Fruit fly (Drosophila melanogaster): ENCODE results near the gene Rtel1.

Gene Rtel1

DNA sequence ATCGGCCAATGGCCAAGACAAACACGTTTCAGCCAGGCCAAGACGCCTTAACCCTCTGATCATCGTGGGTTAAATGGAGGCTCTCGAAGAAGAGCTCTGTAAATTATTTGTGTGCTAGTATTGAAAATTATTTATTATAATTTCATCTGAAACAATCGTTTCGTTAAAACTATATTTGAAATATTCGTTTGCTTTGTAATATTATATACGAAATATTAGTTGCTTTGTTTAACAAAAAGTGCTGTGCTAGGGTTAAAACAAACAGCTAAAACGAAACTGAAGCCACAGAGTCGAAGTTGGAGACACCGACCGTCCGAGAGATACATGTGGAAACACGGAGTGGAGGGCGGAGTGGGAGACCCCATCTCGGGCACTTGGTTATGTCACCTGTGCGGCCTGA lies 39.0 kb downstream of the Rtel1 start:
- TF ChIP-seq fru (GFP tag; optimal IDR thresholded peaks at IDR 0.05) (peak; percentile 78), Sp1 (GFP tag; optimal IDR thresholded peaks at IDR 0.05) (peak; percentile 74), psq (GFP tag; optimal IDR thresholded peaks at IDR 0.05) (peak; percentile 65), lola (GFP tag; optimal IDR thresholded peaks at IDR 0.05) (no peak), h (GFP tag; optimal IDR thresholded peaks at IDR 0.05) (peak; percentile 84), ey (GFP tag; optimal IDR thresholded peaks at IDR 0.05) (peak; percentile 73), Jra (GFP tag; optimal IDR thresholded peaks at IDR 0.05) (peak; percentile 11), brk (GFP tag; optimal IDR thresholded peaks at IDR 0.05) (peak; percentile 19), foxo (GFP tag; optimal IDR thresholded peaks at IDR 0.05) (peak in 1 of 2 experiments; percentile 69), br (GFP tag; optimal IDR thresholded peaks at IDR 0.05) (peak; percentile 60), woc (GFP tag; optimal IDR thresholded peaks at IDR 0.05) (peak; percentile 49), Hr83 (GFP tag; optimal IDR thresholded peaks at IDR 0.05; ENCODE audit: poor library complexity, severe bottlenecking) (no peak), sage (GFP tag; optimal IDR thresholded peaks at IDR 0.05) (no peak), HLH106 (tag; optimal IDR thresholded peaks at IDR 0.05) (peak; percentile 66), Rel (GFP tag; optimal IDR thresholded peaks at IDR 0.05) (peak; percentile 24), Rel (tag; optimal IDR thresholded peaks at IDR 0.05) (no peak), Hnf4 (GFP tag; optimal IDR thresholded peaks at IDR 0.05) (peak; percentile 68), OdsH (GFP tag; optimal IDR thresholded peaks at IDR 0.05) (peak; percentile 81), CG32264 (GFP tag; optimal IDR thresholded peaks at IDR 0.05) (no peak), rgr (GFP tag; optimal IDR thresholded peaks at IDR 0.05) (peak; percentile 81)

DNA sequence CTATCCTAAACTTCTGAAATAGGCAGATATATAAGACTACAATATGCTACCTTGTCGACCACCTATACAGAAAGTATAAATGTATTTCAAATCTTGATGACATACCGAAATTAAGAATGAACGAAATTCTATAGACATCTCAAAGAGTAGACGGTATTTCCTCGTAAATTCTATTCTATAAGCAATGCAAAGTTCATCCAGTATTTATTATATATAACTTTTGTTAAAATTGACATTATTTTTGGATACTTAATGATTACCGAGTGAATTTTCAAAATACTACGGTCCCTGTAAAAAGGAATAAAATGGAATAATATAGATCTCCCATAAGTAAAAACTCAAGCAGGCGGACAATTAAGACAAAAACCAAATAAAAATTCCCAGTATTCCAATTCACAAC lies 41.6 kb downstream of the Rtel1 start, which contains the start of gene CG15767:
CG15767 (plus strand) TSS at position 301 of the 400 bp plus-strand sequence.
- no peak for TF ChIP-seq Abd-B (GFP tag; optimal IDR thresholded peaks at IDR 0.05)
- no peak for TF ChIP-seq GATAd (GFP tag; optimal IDR thresholded peaks at IDR 0.05)
- no peak for TF ChIP-seq dmrt93B (GFP tag; optimal IDR thresholded peaks at IDR 0.05)
- TF ChIP-seq Sp1 (GFP tag; optimal IDR thresholded peaks at IDR 0.05) = no peak
- TF ChIP-seq Hr78 (GFP tag; optimal IDR thresholded peaks at IDR 0.05) = no peak
- no peak for TF ChIP-seq br (GFP tag; optimal IDR thresholded peaks at IDR 0.05)
- TF ChIP-seq dl (GFP tag; optimal IDR thresholded peaks at IDR 0.05; ENCODE audit: insufficient read depth in 1 of 2, partially characterized antibody in 2 of 2) = no peak

dm6 chrX:5791840-5792239 lies 44.3 kb downstream of the Rtel1 start, which contains the start of gene CG12239:
Gene CG12239, plus strand, starts transcription at chrX:5792140.
- TF ChIP-seq lola (GFP tag; optimal IDR thresholded peaks at IDR 0.05) (no peak), CG9705 (GFP tag; optimal IDR thresholded peaks at IDR 0.05) (no peak), woc (GFP tag; optimal IDR thresholded peaks at IDR 0.05) (no peak), rgr (GFP tag; optimal IDR thresholded peaks at IDR 0.05) (no peak), Rel (GFP tag; optimal IDR thresholded peaks at IDR 0.05) (no peak), Rel (tag; optimal IDR thresholded peaks at IDR 0.05) (no peak), Sp1 (GFP tag; optimal IDR thresholded peaks at IDR 0.05) (no peak), h (GFP tag; optimal IDR thresholded peaks at IDR 0.05) (no peak), jim (GFP tag; optimal IDR thresholded peaks at IDR 0.05) (no peak), Hr83 (GFP tag; optimal IDR thresholded peaks at IDR 0.05; ENCODE audit: poor library complexity, severe bottlenecking) (no peak), Vsx2 (GFP tag; optimal IDR thresholded peaks at IDR 0.05; ENCODE audit: partially characterized antibody) (no peak), N (GFP tag; optimal IDR thresholded peaks at IDR 0.05) (no peak), Abd-B (GFP tag; optimal IDR thresholded peaks at IDR 0.05) (no peak), OdsH (GFP tag; optimal IDR thresholded peaks at IDR 0.05) (no peak)

- TF ChIP-seq br (GFP tag; optimal IDR thresholded peaks at IDR 0.05) (no peak), fru (GFP tag; optimal IDR thresholded peaks at IDR 0.05) (no peak), brk (GFP tag; optimal IDR thresholded peaks at IDR 0.05) (no peak), psq (GFP tag; optimal IDR thresholded peaks at IDR 0.05) (no peak), usp (GFP tag; optimal IDR thresholded peaks at IDR 0.05) (no peak), ey (GFP tag; optimal IDR thresholded peaks at IDR 0.05) (peak; percentile 0), CG32264 (GFP tag; optimal IDR thresholded peaks at IDR 0.05) (no peak), Myc (optimal IDR thresholded peaks at IDR 0.05) (no peak), Hr78 (GFP tag; optimal IDR thresholded peaks at IDR 0.05) (no peak), Hnf4 (GFP tag; optimal IDR thresholded peaks at IDR 0.05) (no peak), Vsx2 (GFP tag; optimal IDR thresholded peaks at IDR 0.05; ENCODE audit: partially characterized antibody) (no peak), woc (GFP tag; optimal IDR thresholded peaks at IDR 0.05) (no peak), Dfd (GFP tag; optimal IDR thresholded peaks at IDR 0.05) (no peak), pan (optimal IDR thresholded peaks at IDR 0.05) (no peak), HLH106 (tag; optimal IDR thresholded peaks at IDR 0.05) (peak; percentile 21), N (GFP tag; optimal IDR thresholded peaks at IDR 0.05) (no peak), Rel (GFP tag; optimal IDR thresholded peaks at IDR 0.05) (no peak), Rel (tag; optimal IDR thresholded peaks at IDR 0.05) (no peak), jim (GFP tag; optimal IDR thresholded peaks at IDR 0.05) (no peak), Abd-B (GFP tag; optimal IDR thresholded peaks at IDR 0.05) (no peak), Hr83 (GFP tag; optimal IDR thresholded peaks at IDR 0.05; ENCODE audit: poor library complexity, severe bottlenecking) (no peak), dl (GFP tag; optimal IDR thresholded peaks at IDR 0.05; ENCODE audit: insufficient read depth in 1 of 2, partially characterized antibody in 2 of 2) (no peak), foxo (GFP tag; optimal IDR thresholded peaks at IDR 0.05) (peak in 1 of 2 experiments; percentile 5), CG9705 (GFP tag; optimal IDR thresholded peaks at IDR 0.05) (no peak), Mio (GFP tag; optimal IDR thresholded peaks at IDR 0.05) (no peak), dsf (GFP tag; optimal IDR thresholded peaks at IDR 0.05; ENCODE audit: borderline replicate concordance) (no peak), Sp1 (GFP tag; optimal IDR thresholded peaks at IDR 0.05) (no peak), GATAd (GFP tag; optimal IDR thresholded peaks at IDR 0.05) (no peak), h (GFP tag; optimal IDR thresholded peaks at IDR 0.05) (peak; percentile 11), rgr (GFP tag; optimal IDR thresholded peaks at IDR 0.05) (no peak), tai (GFP tag; optimal IDR thresholded peaks at IDR 0.05) (no peak), lola (GFP tag; optimal IDR thresholded peaks at IDR 0.05) (no peak), Dif (GFP tag; optimal IDR thresholded peaks at IDR 0.05; ENCODE audit: partially characterized antibody) (no peak)
Measured at dm6 chrX:5800634-5801033, 53.1 kb downstream of the Rtel1 start.
